Fruit fly (Drosophila melanogaster) whole organism, prepupa: Measurements from ENCODE around the gene CG12035.

Source experiments
- CG10669 ChIP-seq: fragments of 200-800 bp; sonication (Bioruptor generic); optimal IDR thresholded peaks from 3 replicates; lab custom pipeline; 2018; ENCODE audit warnings: missing biosample characterization, mild to moderate bottlenecking, missing genetic modification characterization, moderate library complexity
- CG15336 ChIP-seq: fragments of 200-800 bp; sonication (Bioruptor generic); IDR thresholded peaks from 2 replicates; pipeline ENCODE4 v1.3.6; 2022; ENCODE audit warnings: missing biosample characterization, missing genetic modification characterization
- Eip75B ChIP-seq: fragments of 200-800 bp; sonication (Bioruptor generic); optimal IDR thresholded peaks from 3 replicates; lab custom pipeline; 2016; ENCODE audit warnings: missing biosample characterization, missing genetic modification characterization
- Eip93F ChIP-seq: fragments of 200-800 bp; sonication (Bioruptor generic); optimal IDR thresholded peaks from 2 replicates; lab custom pipeline; 2016; ENCODE audit warnings: missing biosample characterization, mild to moderate bottlenecking, missing genetic modification characterization
- Hr39 ChIP-seq: fragments of 200-800 bp; sonication (Bioruptor generic); optimal IDR thresholded peaks from 2 replicates; lab custom pipeline; 2016; ENCODE audit warnings: missing biosample characterization, missing genetic modification characterization
- esn ChIP-seq: fragments of 200-800 bp; sonication (Bioruptor generic); optimal IDR thresholded peaks from 2 replicates; lab custom pipeline; 2016; ENCODE audit warnings: missing biosample characterization, mild to moderate bottlenecking, missing genetic modification characterization, moderate library complexity
- net ChIP-seq: fragments of 200-800 bp; sonication (Bioruptor generic); optimal IDR thresholded peaks from 3 replicates; lab custom pipeline; 2016; ENCODE audit warnings: missing biosample characterization, missing genetic modification characterization

DNA sequence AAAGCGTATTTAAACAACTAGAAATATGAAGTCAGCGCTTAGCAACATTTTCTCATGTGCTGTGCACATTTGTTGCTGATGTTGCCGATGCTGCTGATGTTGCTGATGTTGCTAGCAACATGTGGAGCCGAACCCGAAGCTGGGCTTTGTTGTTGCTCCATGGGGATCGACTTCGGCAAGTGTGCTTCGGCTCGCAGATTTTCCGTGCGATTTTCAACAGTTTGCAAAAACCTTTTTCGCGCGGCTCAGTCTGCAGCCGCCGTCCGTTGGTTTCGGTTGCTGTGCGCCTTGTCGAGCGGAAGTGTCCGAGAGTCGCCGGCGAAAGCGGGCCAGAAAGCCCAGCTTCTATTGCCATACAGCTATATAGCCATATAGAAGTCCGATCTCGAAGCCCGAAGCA, 35.6 kb upstream of the CG12035 start:
- TF ChIP-seq CG15336 (GFP tag; lab: Robert Waterston, UW) = no peak
- TF ChIP-seq CG10669 (GFP tag; lab: Kevin White, UChicago) = no peak
- no peak for TF ChIP-seq esn (GFP tag; lab: Kevin White, UChicago)
- no peak for TF ChIP-seq Hr39 (GFP tag; lab: Kevin White, UChicago)
- no peak for TF ChIP-seq Eip93F (GFP tag; lab: Kevin White, UChicago)
- no peak for TF ChIP-seq net (GFP tag; lab: Kevin White, UChicago)
- peak; percentile 11 for TF ChIP-seq Eip75B (GFP tag; lab: Kevin White, UChicago)
